Worm (Caenorhabditis elegans): ENCODE measurements around the gene Y38A10A.11.
"Not testable (repeated sequence)": the region's sequence is repeated elsewhere in the genome, so short reads cannot be mapped to it uniquely, and the experiment has no call there.

Gene Y38A10A.11

DNA sequence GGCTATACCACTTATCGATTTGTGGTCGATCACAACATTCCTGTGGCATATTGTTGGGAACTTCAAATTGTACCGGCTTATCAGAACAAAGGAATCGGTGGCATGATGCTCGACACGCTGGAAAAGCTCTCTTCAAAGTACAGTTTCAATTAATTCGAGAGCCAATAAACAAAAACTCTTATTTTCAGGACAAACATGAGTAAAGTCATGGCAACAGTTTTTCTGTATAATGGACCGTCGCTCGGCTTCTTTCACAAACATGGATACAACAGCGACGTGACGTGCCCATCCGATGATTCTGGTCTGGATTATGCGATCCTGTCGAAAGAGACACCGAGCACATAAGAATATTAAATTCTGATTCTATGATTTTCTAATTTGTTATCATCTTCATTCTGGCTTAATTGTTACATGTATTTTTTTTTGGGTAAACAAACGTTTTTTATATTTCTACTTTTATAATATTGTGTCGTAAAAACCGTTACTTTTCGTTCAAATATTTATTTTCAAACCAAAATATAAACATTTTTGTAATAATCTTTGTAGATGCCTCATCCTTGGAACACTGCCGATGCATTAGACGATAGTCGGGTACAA lies 6.7 kb downstream of the Y38A10A.11 start, which contains the start of gene smut-1:
TSS of gene smut-1 (plus strand) at position 547 of the 597 bp plus-strand sequence.
- TF ChIP-seq bed-3 (GFP tag; optimal IDR thresholded peaks at IDR 0.05) = no peak
- TF ChIP-seq nhr-237 (tag; optimal IDR thresholded peaks at IDR 0.05) = no peak
- TF ChIP-seq ceh-39 (tag; optimal IDR thresholded peaks at IDR 0.05) = no peak
- TF ChIP-seq unc-62 (GFP tag; optimal IDR thresholded peaks at IDR 0.05) = no peak
- TF ChIP-seq ces-1 (GFP tag; optimal IDR thresholded peaks at IDR 0.05) = no peak
- no peak for TF ChIP-seq elt-3 (tag; optimal IDR thresholded peaks at IDR 0.05)

DNA sequence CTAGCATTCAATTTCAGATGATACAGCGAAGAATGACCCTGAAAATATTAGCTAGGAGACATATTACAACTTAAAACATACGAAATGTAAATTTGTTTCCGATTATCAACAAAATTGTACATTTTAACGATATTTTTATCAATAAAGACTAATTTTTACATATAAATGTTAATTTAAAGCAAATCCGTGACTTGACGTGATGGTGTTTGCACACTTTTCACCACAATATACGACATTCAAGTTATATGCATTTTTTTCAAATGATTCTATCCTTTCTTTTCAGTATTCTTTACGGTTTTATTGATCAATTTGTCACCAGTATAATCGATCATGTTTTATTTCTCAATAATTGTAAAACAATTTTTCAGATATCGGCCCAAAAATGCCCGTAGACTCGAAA lies 7.5 kb downstream of the Y38A10A.11 start, which contains the start of gene Y38A10A.7:
TSS of gene Y38A10A.7 (plus strand) at position 369 of the 400 bp plus-strand sequence.
- TF ChIP-seq sptf-1 (tag; optimal IDR thresholded peaks at IDR 0.05) (no peak), mep-1 (tag; optimal IDR thresholded peaks at IDR 0.05) (no peak), ceh-43 (GFP tag; optimal IDR thresholded peaks at IDR 0.05) (no peak), unc-120 (tag; optimal IDR thresholded peaks at IDR 0.05; ENCODE audit: poor library complexity, severe bottlenecking) (no peak), unc-39 (tag; optimal IDR thresholded peaks at IDR 0.05) (no peak), nhr-28 (tag; optimal IDR thresholded peaks at IDR 0.05) (no peak), nhr-12 (tag; optimal IDR thresholded peaks at IDR 0.05) (no peak), cnd-1 (tag; optimal IDR thresholded peaks at IDR 0.05) (no peak), pha-4 (tag; optimal IDR thresholded peaks at IDR 0.05) (no peak), lin-13 (tag; optimal IDR thresholded peaks at IDR 0.05) (no peak), elt-3 (tag; optimal IDR thresholded peaks at IDR 0.05) (no peak)

DNA sequence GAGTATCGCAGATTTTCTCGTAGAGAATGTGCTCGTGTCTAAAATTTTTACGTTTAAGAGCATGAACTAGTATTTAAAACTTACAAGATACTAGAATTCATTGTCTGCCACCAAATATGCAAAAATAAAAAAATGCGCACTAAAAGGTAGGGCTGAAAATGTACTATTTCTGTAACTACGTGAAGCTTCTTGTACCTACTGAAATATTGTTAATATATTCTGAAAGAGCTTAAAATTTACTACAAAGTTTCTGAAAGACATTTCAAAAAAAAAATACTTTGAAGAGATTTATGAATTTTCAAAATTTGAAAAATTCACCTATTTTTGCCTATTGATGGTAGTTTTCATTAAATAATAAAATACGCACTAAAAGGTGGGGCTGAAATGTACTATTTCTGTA lies 33.4 kb downstream of the Y38A10A.11 start, which contains the start of gene fbxa-214:
TSS of gene fbxa-214 (minus strand) at position 101 of the 400 bp plus-strand sequence.
- TF ChIP-seq hlh-1 (tag; optimal IDR thresholded peaks at IDR 0.05); elt-1 (tag; optimal IDR thresholded peaks at IDR 0.05; ENCODE audit: borderline replicate concordance, insufficient read depth); zip-8 (tag; optimal IDR thresholded peaks at IDR 0.05): not testable (repeated sequence)

DNA sequence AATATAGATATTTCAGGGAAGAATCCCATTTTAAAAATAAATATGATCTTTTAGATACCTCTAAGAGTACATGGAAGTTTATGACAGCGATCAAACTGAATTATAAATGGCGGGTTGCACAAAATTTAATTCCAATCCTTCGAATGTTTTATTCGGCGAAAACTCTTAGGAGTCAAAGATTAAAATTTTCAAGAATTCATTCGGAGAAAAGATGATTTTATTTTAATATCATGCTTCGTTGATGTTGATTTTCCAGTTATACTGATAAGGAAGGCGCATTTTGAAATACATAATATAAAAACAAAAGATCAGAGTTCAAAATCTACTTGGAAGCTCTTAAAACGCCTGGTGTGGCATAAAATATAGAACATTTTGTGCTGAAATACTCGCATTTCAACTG lies 36.2 kb downstream of the Y38A10A.11 start, which contains the start of gene srh-10:
TSS of gene srh-10 (minus strand) at position 29 of the 400 bp plus-strand sequence.
- TF ChIP-seq nhr-28 (tag; optimal IDR thresholded peaks at IDR 0.05) (no peak), zip-8 (tag; optimal IDR thresholded peaks at IDR 0.05) (no peak), nhr-12 (tag; optimal IDR thresholded peaks at IDR 0.05) (no peak), mep-1 (tag; optimal IDR thresholded peaks at IDR 0.05) (no peak), cnd-1 (tag; optimal IDR thresholded peaks at IDR 0.05) (no peak), ham-2 (GFP tag; optimal IDR thresholded peaks at IDR 0.05) (no peak), ztf-11 (tag; optimal IDR thresholded peaks at IDR 0.05) (no peak), pha-4 (tag; optimal IDR thresholded peaks at IDR 0.05) (no peak), lsy-2 (tag; optimal IDR thresholded peaks at IDR 0.05) (no peak), unc-120 (tag; optimal IDR thresholded peaks at IDR 0.05; ENCODE audit: poor library complexity, severe bottlenecking) (no peak), snpc-4 (tag; optimal IDR thresholded peaks at IDR 0.05) (no peak), bed-3 (GFP tag; optimal IDR thresholded peaks at IDR 0.05) (no peak), lin-32 (GFP tag; optimal IDR thresholded peaks at IDR 0.05) (no peak), blmp-1 (tag; optimal IDR thresholded peaks at IDR 0.05) (no peak), drap-1 (GFP tag; optimal IDR thresholded peaks at IDR 0.05) (no peak), nhr-2 (tag; optimal IDR thresholded peaks at IDR 0.05) (no peak), ceh-43 (GFP tag; optimal IDR thresholded peaks at IDR 0.05) (no peak), mls-2 (tag; optimal IDR thresholded peaks at IDR 0.05) (no peak)

DNA sequence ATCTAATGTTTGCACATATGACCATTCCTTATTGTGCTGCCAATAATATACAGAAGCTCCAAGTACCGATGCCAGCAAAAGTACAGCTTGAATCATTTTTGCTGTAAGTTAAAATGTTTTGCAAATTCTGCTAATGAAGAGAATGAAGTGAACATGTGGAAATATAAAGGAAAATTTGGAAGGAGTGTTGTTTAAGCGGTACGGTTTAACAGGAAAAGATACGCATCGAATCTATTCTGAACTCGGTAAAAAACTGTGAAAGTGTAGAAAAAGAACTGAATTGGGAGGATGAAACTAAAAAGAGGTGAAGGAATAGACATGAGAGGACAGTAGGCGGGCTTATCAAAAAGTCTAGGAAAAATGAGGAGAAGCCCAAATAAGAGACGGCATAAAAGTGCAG lies 40.0 kb downstream of the Y38A10A.11 start, which contains the start of gene Y38A10A.2:
TSS of gene Y38A10A.2 (minus strand) at position 101 of the 400 bp plus-strand sequence.
- no peak for TF ChIP-seq unc-62 (GFP tag; optimal IDR thresholded peaks at IDR 0.05)
- TF ChIP-seq ztf-11 (tag; optimal IDR thresholded peaks at IDR 0.05) = no peak
- no peak for TF ChIP-seq elt-1 (tag; optimal IDR thresholded peaks at IDR 0.05; ENCODE audit: borderline replicate concordance, insufficient read depth)
- no peak for TF ChIP-seq ceh-39 (tag; optimal IDR thresholded peaks at IDR 0.05)
- no peak for TF ChIP-seq sptf-1 (tag; optimal IDR thresholded peaks at IDR 0.05)
- no peak for TF ChIP-seq ces-1 (GFP tag; optimal IDR thresholded peaks at IDR 0.05)
- TF ChIP-seq hlh-1 (tag; optimal IDR thresholded peaks at IDR 0.05) = no peak
- TF ChIP-seq lsy-2 (tag; optimal IDR thresholded peaks at IDR 0.05) = no peak
- no peak for TF ChIP-seq pha-4 (tag; optimal IDR thresholded peaks at IDR 0.05)
- TF ChIP-seq tbx-8 (GFP tag; optimal IDR thresholded peaks at IDR 0.05) = no peak
